Worm (Caenorhabditis elegans) whole organism, young adult: ENCODE results near the gene R11.4.
A peak's percentile ranks its signal among the peaks of the same experiment; 100 is the strongest.

ENCODE experiments used
- B0019.2 ChIP-seq: fragments of 200-800 bp; sonication (Bioruptor generic); conservative IDR thresholded peaks from 2 replicates; pipeline ENCODE4 v1.3.6; 2022; ENCODE audit warnings: missing genetic modification reagents, missing genetic modification characterization, missing compliant biosample characterization
- B0261.1 ChIP-seq: sonication (generic microtip); optimal IDR thresholded peaks from 2 replicates; lab custom pipeline; 2016; ENCODE audit warnings: mild to moderate bottlenecking, missing genetic modification characterization, moderate library complexity, missing compliant biosample characterization
- B0336.3 ChIP-seq: fragments of 200-800 bp; sonication (Bioruptor generic); IDR thresholded peaks from 2 replicates; pipeline ENCODE4 v1.3.6; 2022; ENCODE audit warnings: missing genetic modification characterization, missing compliant biosample characterization
- C17E4.6 ChIP-seq: fragments of 200-800 bp; sonication (Bioruptor generic); IDR thresholded peaks from 2 replicates; pipeline ENCODE4 v1.3.6; 2022; ENCODE audit warnings: missing genetic modification reagents, missing genetic modification characterization, missing compliant biosample characterization
- F22D6.2 ChIP-seq: sonication (generic microtip); optimal IDR thresholded peaks from 2 replicates; lab custom pipeline; 2016; ENCODE audit warnings: mild to moderate bottlenecking, missing genetic modification characterization, missing compliant biosample characterization
- F37B4.10 ChIP-seq: fragments of 200-800 bp; sonication (Bioruptor generic); IDR thresholded peaks from 2 replicates; pipeline ENCODE4 v1.3.6; 2022; ENCODE audit warnings: missing genetic modification characterization, missing compliant biosample characterization
- K11D2.4 ChIP-seq: fragments of 200-800 bp; sonication (Bioruptor generic); IDR thresholded peaks from 2 replicates; pipeline ENCODE4 v1.3.6; 2022; ENCODE audit warnings: missing genetic modification reagents, missing genetic modification characterization, missing compliant biosample characterization
- K12H6.12 ChIP-seq: fragments of 200-800 bp; sonication (Bioruptor generic); optimal IDR thresholded peaks from 2 replicates; lab custom pipeline; 2018; ENCODE audit warnings: mild to moderate bottlenecking, missing genetic modification characterization, missing compliant biosample characterization
- T26A5.8 ChIP-seq: sonication (generic microtip); optimal IDR thresholded peaks from 2 replicates; lab custom pipeline; 2016; ENCODE audit warnings: missing genetic modification characterization, missing compliant biosample characterization
- Y53F4B.3 ChIP-seq: fragments of 200-800 bp; sonication (Bioruptor generic); IDR thresholded peaks from 2 replicates; pipeline ENCODE4 v1.3.6; 2022; ENCODE audit warnings: missing genetic modification reagents, missing genetic modification characterization, missing compliant biosample characterization
- Y56A3A.18 ChIP-seq: fragments of 200-800 bp; sonication (Bioruptor generic); IDR thresholded peaks from 2 replicates; pipeline ENCODE4 v1.3.6; 2022; ENCODE audit warnings: missing genetic modification reagents, missing genetic modification characterization, missing compliant biosample characterization
- ZK185.1 ChIP-seq: sonication (generic microtip); optimal IDR thresholded peaks from 2 replicates; lab custom pipeline; 2016; ENCODE audit warnings: mild to moderate bottlenecking, missing genetic modification characterization, missing compliant biosample characterization; ENCODE audit not compliant: poor library complexity, severe bottlenecking
- athp-1 ChIP-seq: sonication (generic microtip); optimal IDR thresholded peaks from 2 replicates; lab custom pipeline; 2017; ENCODE audit warnings: mild to moderate bottlenecking, missing genetic modification characterization, missing compliant biosample characterization
- bed-1 ChIP-seq: fragments of 200-800 bp; sonication (Bioruptor generic); IDR thresholded peaks from 2 replicates; pipeline ENCODE4 v1.3.6; 2022; ENCODE audit warnings: missing genetic modification reagents, missing genetic modification characterization, missing compliant biosample characterization
- ceh-27 ChIP-seq: fragments of 200-800 bp; sonication (Bioruptor generic); optimal IDR thresholded peaks from 2 replicates; lab custom pipeline; 2018; ENCODE audit warnings: mild to moderate bottlenecking, missing genetic modification characterization, moderate library complexity, missing compliant biosample characterization
- ceh-79 ChIP-seq: sonication (generic microtip); optimal IDR thresholded peaks from 2 replicates; lab custom pipeline; 2017; ENCODE audit warnings: mild to moderate bottlenecking, missing genetic modification characterization, missing compliant biosample characterization
- ceh-91 ChIP-seq: fragments of 200-800 bp; sonication (Bioruptor generic); IDR thresholded peaks from 2 replicates; pipeline ENCODE4 v1.3.6; 2022; ENCODE audit warnings: missing genetic modification reagents, missing genetic modification characterization, missing compliant biosample characterization
- die-1 ChIP-seq: sonication (generic microtip); optimal IDR thresholded peaks from 2 replicates; lab custom pipeline; 2016; ENCODE audit warnings: missing genotype, mild to moderate bottlenecking, missing genetic modification characterization, missing compliant biosample characterization
- egl-18 ChIP-seq: fragments of 200-800 bp; sonication (Bioruptor generic); IDR thresholded peaks from 2 replicates; pipeline ENCODE4 v1.3.6; 2022; ENCODE audit warnings: missing genetic modification reagents, missing genetic modification characterization, missing compliant biosample characterization
- egrh-3 ChIP-seq: fragments of 200-800 bp; sonication (Bioruptor generic); IDR thresholded peaks from 2 replicates; pipeline ENCODE4 v1.3.6; 2022; ENCODE audit warnings: missing genetic modification reagents, missing genetic modification characterization, missing compliant biosample characterization
- gei-17 ChIP-seq: fragments of 200-800 bp; sonication (Bioruptor generic); optimal IDR thresholded peaks from 2 replicates; lab custom pipeline; 2018; ENCODE audit warnings: mild to moderate bottlenecking, missing genetic modification characterization, missing compliant biosample characterization
- him-1 ChIP-seq: sonication (generic microtip); optimal IDR thresholded peaks from 2 replicates; lab custom pipeline; 2016; ENCODE audit warnings: missing genotype, missing genetic modification reagents, missing genetic modification characterization, missing compliant biosample characterization
- hlh-12 ChIP-seq: sonication (generic microtip); optimal IDR thresholded peaks from 2 replicates; lab custom pipeline; 2016; ENCODE audit warnings: missing genetic modification characterization, missing compliant biosample characterization
- hmg-1.2 ChIP-seq: fragments of 200-800 bp; sonication (Bioruptor generic); IDR thresholded peaks from 2 replicates; pipeline ENCODE4 v1.3.6; 2022; ENCODE audit warnings: missing genetic modification reagents, missing genetic modification characterization, missing compliant biosample characterization
- hmg-20 ChIP-seq: fragments of 200-800 bp; sonication (Bioruptor generic); IDR thresholded peaks from 2 replicates; pipeline ENCODE4 v1.3.6; 2022; ENCODE audit warnings: missing genetic modification reagents, missing genetic modification characterization, missing compliant biosample characterization
- lin-35 ChIP-seq, 3 experiments: fragments of 150-350 bp in 2 of 3; sonication (generic microtip) in 1 of 3; optimal IDR thresholded peaks; 2 replicates each; lab custom pipeline; 2014 to 2018; ENCODE audit warnings: missing biosample characterization in 3 of 3, missing genetic modification characterization in 3 of 3, missing genetic modification reagents in 3 of 3
- lsy-27 ChIP-seq: sonication (generic microtip); optimal IDR thresholded peaks from 2 replicates; lab custom pipeline; 2017; ENCODE audit warnings: missing genetic modification characterization, mild to moderate bottlenecking, missing compliant biosample characterization, antibody characterized with exemption, missing genotype, borderline replicate concordance; ENCODE audit not compliant: insufficient read depth
- madf-6 ChIP-seq: fragments of 200-800 bp; sonication (Bioruptor generic); IDR thresholded peaks from 2 replicates; pipeline ENCODE4 v1.3.6; 2022; ENCODE audit warnings: missing genetic modification reagents, missing genetic modification characterization, missing compliant biosample characterization
- mcd-1 ChIP-seq: fragments of 200-800 bp; sonication (Bioruptor generic); IDR thresholded peaks from 2 replicates; pipeline ENCODE4 v1.3.6; 2022; ENCODE audit warnings: missing genetic modification reagents, missing genetic modification characterization, missing compliant biosample characterization
- mes-4 ChIP-seq: sonication (generic microtip); optimal IDR thresholded peaks from 2 replicates; lab custom pipeline; 2016; ENCODE audit warnings: missing genotype, missing genetic modification characterization, missing compliant biosample characterization
- mxl-1 ChIP-seq: sonication (generic microtip); optimal IDR thresholded peaks from 2 replicates; lab custom pipeline; 2016; ENCODE audit warnings: missing genetic modification characterization, missing compliant biosample characterization
- nfya-1 ChIP-seq: sonication (generic microtip); optimal IDR thresholded peaks from 2 replicates; lab custom pipeline; 2017; ENCODE audit warnings: antibody characterized with exemption, missing compliant biosample characterization, missing genetic modification characterization, borderline replicate concordance; ENCODE audit not compliant: insufficient read depth
- nfya-2 ChIP-seq: fragments of 200-800 bp; sonication (Bioruptor generic); IDR thresholded peaks from 2 replicates; pipeline ENCODE4 v1.3.6; 2022; ENCODE audit warnings: missing genetic modification reagents, missing genetic modification characterization, missing compliant biosample characterization
- nfyb-1 ChIP-seq: fragments of 200-800 bp; sonication (Bioruptor generic); IDR thresholded peaks from 2 replicates; pipeline ENCODE4 v1.3.6; 2022; ENCODE audit warnings: missing genetic modification reagents, missing genetic modification characterization, missing compliant biosample characterization
- nhr-80 ChIP-seq: sonication (generic microtip); optimal IDR thresholded peaks from 2 replicates; lab custom pipeline; 2016; ENCODE audit warnings: missing genetic modification characterization, missing compliant biosample characterization
- pbrm-1 ChIP-seq: fragments of 200-800 bp; sonication (Bioruptor generic); IDR thresholded peaks from 2 replicates; pipeline ENCODE4 v1.3.6; 2022; ENCODE audit warnings: missing genetic modification reagents, missing genetic modification characterization, missing compliant biosample characterization
- rcor-1 ChIP-seq: fragments of 200-800 bp; sonication (Bioruptor generic); IDR thresholded peaks from 2 replicates; pipeline ENCODE4 v1.3.6; 2022; ENCODE audit warnings: missing genetic modification reagents, missing genetic modification characterization, missing compliant biosample characterization
- rec-8 ChIP-seq, 2 experiments: sonication (generic microtip); optimal IDR thresholded peaks; 2 replicates each; lab custom pipeline; 2016; ENCODE audit warnings: mild to moderate bottlenecking in 2 of 2, missing genetic modification characterization in 2 of 2, missing genetic modification reagents in 2 of 2, missing genotype in 2 of 2, missing biosample characterization in 1 of 2, missing compliant biosample characterization in 1 of 2, moderate library complexity in 1 of 2
- snpc-1.3 ChIP-seq: sonication (generic microtip); optimal IDR thresholded peaks from 2 replicates; lab custom pipeline; 2017; ENCODE audit warnings: missing genetic modification characterization, mild to moderate bottlenecking, missing compliant biosample characterization, antibody characterized with exemption, moderate library complexity, missing genotype, missing genetic modification reagents; ENCODE audit not compliant: insufficient read depth
- snpc-4 ChIP-seq, 5 experiments: fragments of 150-350 bp in 1 of 5; sonication (generic microtip) in 4 of 5; optimal IDR thresholded peaks; 2 replicates each; lab custom pipeline; 2014 to 2018; ENCODE audit warnings: missing genetic modification characterization in 5 of 5, missing biosample characterization in 3 of 5, antibody characterized with exemption in 2 of 5, mild to moderate bottlenecking in 2 of 5, missing compliant biosample characterization in 2 of 5, missing genotype in 2 of 5, moderate library complexity in 2 of 5, missing genetic modification reagents in 1 of 5
- tbp1 ChIP-seq: fragments of 200-800 bp; sonication (Bioruptor generic); optimal IDR thresholded peaks from 2 replicates; lab custom pipeline; 2018; ENCODE audit warnings: mild to moderate bottlenecking, missing genetic modification characterization, missing compliant biosample characterization
- xnd-1 ChIP-seq: sonication (generic microtip); optimal IDR thresholded peaks from 2 replicates; lab custom pipeline; 2016; ENCODE audit warnings: missing genotype, missing genetic modification reagents, missing genetic modification characterization, missing compliant biosample characterization
- zfh-2 ChIP-seq: fragments of 200-800 bp; sonication (Bioruptor generic); conservative IDR thresholded peaks from 2 replicates; pipeline ENCODE4 v1.3.6; 2022; ENCODE audit warnings: missing genetic modification reagents, missing genetic modification characterization, missing compliant biosample characterization
- ztf-3 ChIP-seq: fragments of 200-800 bp; sonication (Bioruptor generic); optimal IDR thresholded peaks from 2 replicates; lab custom pipeline; 2018; ENCODE audit warnings: mild to moderate bottlenecking, missing genetic modification characterization, missing compliant biosample characterization

Gene R11.4

DNA sequence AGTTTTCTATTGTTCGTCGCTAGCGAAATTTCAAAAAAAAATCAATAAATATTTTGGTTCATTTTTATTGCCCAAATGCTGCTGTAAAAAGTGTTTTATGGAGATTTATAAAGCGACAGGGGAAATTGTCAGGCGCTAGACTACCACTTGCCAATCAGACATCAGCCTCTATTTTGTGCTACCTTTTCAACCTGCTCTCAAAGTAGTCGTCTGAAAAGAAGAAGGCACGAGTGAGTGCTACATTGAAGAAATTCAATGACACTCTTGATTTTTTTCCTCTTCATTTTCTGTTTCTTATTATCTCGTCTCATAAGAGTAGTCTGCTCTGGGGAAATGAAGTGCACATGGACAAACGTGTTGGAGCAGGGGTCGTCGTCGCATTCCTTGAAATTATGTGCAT, 4.5 kb downstream of the R11.4 start (continued):
- TF ChIP-seq Y56A3A.18 (GFP tag; lab: Robert Waterston, UW): no peak
- no peak for TF ChIP-seq ceh-79 (tag; lab: Kevin White, UChicago)
- TF ChIP-seq ceh-91 (GFP tag; lab: Robert Waterston, UW): no peak
- TF ChIP-seq lsy-27: no peak
- no peak for TF ChIP-seq zfh-2 (GFP tag; lab: Robert Waterston, UW)
- TF ChIP-seq nfya-2: no peak
- TF ChIP-seq F37B4.10: no peak
- no peak for TF ChIP-seq madf-6 (GFP tag; lab: Robert Waterston, UW)
- no peak for TF ChIP-seq nfya-1 (tag; lab: Kevin White, UChicago)
- no peak for TF ChIP-seq ztf-3 (GFP tag; lab: Kevin White, UChicago)
- TF ChIP-seq C17E4.6 (GFP tag; lab: Robert Waterston, UW): no peak
- peak; percentile 72 for TF ChIP-seq K11D2.4 (GFP tag; lab: Robert Waterston, UW)
- no peak for TF ChIP-seq T26A5.8 (tag; lab: Kevin White, UChicago)
- TF ChIP-seq die-1: no peak
- TF ChIP-seq B0336.3: peak; percentile 67
- TF ChIP-seq athp-1: no peak
- TF ChIP-seq mcd-1: no peak
- TF ChIP-seq rec-8 (tag; optimal IDR thresholded peaks at IDR 0.05; lab: Kevin White, UChicago): no peak
- no peak for TF ChIP-seq mxl-1 (tag; lab: Kevin White, UChicago)
- no peak for TF ChIP-seq egrh-3 (GFP tag; lab: Robert Waterston, UW)
- TF ChIP-seq lin-35 (GFP tag; optimal IDR thresholded peaks at IDR 0.05; lab: Kevin White, UChicago): peak in 1 of 3 experiments; percentile 60
- TF ChIP-seq, all 124 proteins: peak for 26

DNA sequence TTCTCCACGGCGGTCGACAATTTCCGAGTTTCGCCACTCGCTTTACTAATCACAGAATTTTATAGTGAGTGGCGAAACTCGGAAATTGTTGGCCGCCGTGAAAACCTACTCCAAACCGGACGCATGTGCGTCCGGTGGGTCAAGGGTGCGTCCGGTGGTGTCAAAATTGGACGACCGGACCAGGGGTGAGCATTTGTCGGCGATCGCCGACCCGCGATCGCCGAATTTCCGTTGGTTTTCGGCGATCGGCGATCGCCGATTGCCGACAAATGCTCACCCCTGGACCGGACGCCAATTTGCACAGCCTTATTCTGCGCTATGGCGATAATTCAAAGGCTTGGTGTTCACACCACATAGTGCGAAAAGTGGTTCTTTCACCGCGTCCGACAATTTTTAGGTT, 6.1 kb downstream of the R11.4 start:
- TF ChIP-seq hlh-12 (no peak), hmg-20 (GFP tag; lab: Robert Waterston, UW) (no peak), zfh-2 (GFP tag; lab: Robert Waterston, UW) (peak; percentile 68), egrh-3 (GFP tag; lab: Robert Waterston, UW) (peak; percentile 39; the same call in 1 of the 2 replicates), snpc-4 (GFP tag; optimal IDR thresholded peaks at IDR 0.05; lab: Kevin White, UChicago) (no peak), snpc-4 (tag; optimal IDR thresholded peaks at IDR 0.05; lab: Kevin White, UChicago) (peak in 1 of 4 experiments; percentile 27)

DNA sequence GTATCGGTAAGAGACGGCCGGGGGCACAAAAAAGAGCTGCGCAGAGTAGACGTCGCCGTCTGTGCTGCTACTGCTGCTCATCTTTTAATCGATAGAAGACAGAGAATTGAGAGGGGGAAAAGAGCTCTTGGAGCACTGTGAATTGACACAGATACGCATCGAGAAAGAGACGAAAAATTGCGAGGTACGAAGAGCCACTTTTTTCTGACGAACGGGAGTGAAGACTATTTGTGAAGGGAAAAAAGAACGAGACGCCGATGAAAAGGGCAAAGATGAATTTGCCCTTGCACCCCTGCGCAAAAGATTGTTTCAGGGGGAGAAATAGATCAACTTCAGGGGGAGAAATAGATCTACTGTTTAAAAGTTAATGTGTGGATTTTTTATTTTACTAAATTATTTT, 8.2 kb downstream of the R11.4 start:
- peak; percentile 16 for TF ChIP-seq tbp1 (GFP tag; lab: Kevin White, UChicago)
- no peak for TF ChIP-seq F22D6.2 (tag; lab: Kevin White, UChicago)
- TF ChIP-seq ztf-3 (GFP tag; lab: Kevin White, UChicago): no peak
- TF ChIP-seq pbrm-1 (GFP tag; lab: Robert Waterston, UW): no peak
- TF ChIP-seq nfyb-1 (GFP tag; lab: Robert Waterston, UW): no peak
- peak; percentile 21; the same call in 1 of the 2 replicates for TF ChIP-seq rcor-1
- no peak for TF ChIP-seq snpc-1.3
- TF ChIP-seq zfh-2 (GFP tag; lab: Robert Waterston, UW): peak; percentile 50; the same call in 1 of the 2 replicates
- TF ChIP-seq mcd-1: 0 out of 2 replicates have a peak, but pooled peaks have one; percentile 36
- TF ChIP-seq bed-1 (GFP tag; lab: Robert Waterston, UW): no peak
- TF ChIP-seq ceh-27 (GFP tag; lab: Kevin White, UChicago): peak; percentile 29
- no peak for TF ChIP-seq egl-18 (GFP tag; lab: Robert Waterston, UW)
- TF ChIP-seq xnd-1 (tag; lab: Kevin White, UChicago): no peak
- TF ChIP-seq him-1 (tag; lab: Kevin White, UChicago): no peak
- TF ChIP-seq egrh-3 (GFP tag; lab: Robert Waterston, UW): no peak
- TF ChIP-seq mes-4 (tag; lab: Kevin White, UChicago): no peak
- peak; percentile 24 for TF ChIP-seq B0261.1 (tag; lab: Kevin White, UChicago)
- no peak for TF ChIP-seq Y53F4B.3 (GFP tag; lab: Robert Waterston, UW)
- TF ChIP-seq B0019.2 (GFP tag; lab: Robert Waterston, UW): no peak
- peak; percentile 34 for TF ChIP-seq ZK185.1
- TF ChIP-seq lin-35 (GFP tag; optimal IDR thresholded peaks at IDR 0.05; lab: Kevin White, UChicago): peak in 1 of 3 experiments; percentile 49
- TF ChIP-seq K11D2.4 (GFP tag; lab: Robert Waterston, UW): peak; percentile 74
- peak; percentile 67 for TF ChIP-seq K12H6.12
- peak; percentile 6 for TF ChIP-seq nhr-80 (tag; lab: Kevin White, UChicago)
- peak; percentile 47; the same call in 1 of the 2 replicates for TF ChIP-seq hmg-1.2 (GFP tag; lab: Robert Waterston, UW)
- TF ChIP-seq gei-17 (GFP tag; lab: Kevin White, UChicago): peak; percentile 83
